Worm (Caenorhabditis elegans) whole organism, young adult: ENCODE data around the gene Y40C5A.4.

Experiments used
- K12H6.12 ChIP-seq: fragments of 200-800 bp; sonication (Bioruptor generic); optimal IDR thresholded peaks from 2 replicates; lab custom pipeline; 2018; ENCODE audit warnings: mild to moderate bottlenecking, missing genetic modification characterization, missing compliant biosample characterization
- cebp-2 ChIP-seq: fragments of 200-800 bp; sonication (Bioruptor generic); IDR thresholded peaks from 2 replicates; pipeline ENCODE4 v1.3.6; 2022; ENCODE audit warnings: missing genetic modification characterization, missing compliant biosample characterization
- dpff-1 ChIP-seq: sonication (generic microtip); optimal IDR thresholded peaks from 2 replicates; lab custom pipeline; 2017; ENCODE audit warnings: mild to moderate bottlenecking, missing genetic modification characterization, missing compliant biosample characterization
- efl-1 ChIP-seq: fragments of 150-350 bp; optimal IDR thresholded peaks from 2 replicates; lab custom pipeline; 2014; ENCODE audit warnings: missing biosample characterization, missing genetic modification reagents, missing genetic modification characterization
- ets-4 ChIP-seq: fragments of 200-800 bp; sonication (Bioruptor generic); optimal IDR thresholded peaks from 2 replicates; lab custom pipeline; 2018; ENCODE audit warnings: mild to moderate bottlenecking, missing genetic modification characterization, missing compliant biosample characterization
- hmg-20 ChIP-seq: fragments of 200-800 bp; sonication (Bioruptor generic); IDR thresholded peaks from 2 replicates; pipeline ENCODE4 v1.3.6; 2022; ENCODE audit warnings: missing genetic modification reagents, missing genetic modification characterization, missing compliant biosample characterization
- let-607 ChIP-seq, 2 experiments: fragments of 200-800 bp in 1 of 2; sonication (Bioruptor generic) in 1 of 2; sonication (generic microtip) in 1 of 2; optimal IDR thresholded peaks; 2 replicates each; lab custom pipeline; 2016 to 2018; ENCODE audit warnings: mild to moderate bottlenecking in 2 of 2, missing compliant biosample characterization in 2 of 2, missing genetic modification characterization in 2 of 2, moderate library complexity in 2 of 2, missing genotype in 1 of 2
- pha-4 ChIP-seq: fragments of 150-350 bp; sonication (generic microtip); optimal IDR thresholded peaks from 2 replicates; lab custom pipeline; 2014; ENCODE audit warnings: missing biosample characterization, missing genetic modification reagents, missing genetic modification characterization
- sea-2 ChIP-seq: fragments of 200-800 bp; sonication (Bioruptor generic); IDR thresholded peaks from 2 replicates; pipeline ENCODE4 v1.3.6; 2022; ENCODE audit warnings: missing genetic modification characterization, missing compliant biosample characterization
- snpc-4 ChIP-seq, 5 experiments: fragments of 150-350 bp in 1 of 5; sonication (generic microtip) in 4 of 5; optimal IDR thresholded peaks; 2 replicates each; lab custom pipeline; 2014 to 2018; ENCODE audit warnings: missing genetic modification characterization in 5 of 5, missing biosample characterization in 3 of 5, antibody characterized with exemption in 2 of 5, mild to moderate bottlenecking in 2 of 5, missing compliant biosample characterization in 2 of 5, missing genotype in 2 of 5, moderate library complexity in 2 of 5, missing genetic modification reagents in 1 of 5
- tbp1 ChIP-seq: fragments of 200-800 bp; sonication (Bioruptor generic); optimal IDR thresholded peaks from 2 replicates; lab custom pipeline; 2018; ENCODE audit warnings: mild to moderate bottlenecking, missing genetic modification characterization, missing compliant biosample characterization
- unc-62 ChIP-seq: fragments of 150-350 bp; optimal IDR thresholded peaks from 2 replicates; lab custom pipeline; 2014; ENCODE audit warnings: missing biosample characterization, missing genetic modification reagents, missing genetic modification characterization

DNA sequence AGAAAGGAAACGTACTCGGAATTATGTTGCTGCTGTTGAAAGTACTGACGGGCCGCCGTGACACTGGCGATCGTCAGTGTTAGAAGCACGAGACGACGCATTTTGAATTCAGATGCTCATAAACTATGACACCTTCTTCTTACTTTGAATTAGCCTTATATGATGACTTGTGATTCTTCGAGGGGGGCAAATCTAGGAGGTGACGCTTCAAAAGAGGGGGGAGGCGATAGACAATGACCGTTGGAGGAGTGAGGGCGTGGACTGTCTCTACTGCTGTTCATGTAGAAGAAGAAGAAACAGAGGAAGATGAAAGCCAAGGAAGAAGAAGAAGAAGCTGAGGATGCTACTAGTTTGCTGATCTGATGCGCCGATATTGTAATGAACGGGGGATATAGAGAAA is 18.2 kb downstream of the Y40C5A.4 start, which contains the start of gene daf-42:
- TF ChIP-seq pha-4 = no peak
- TF ChIP-seq cebp-2 = no peak
- no peak for TF ChIP-seq hmg-20 (GFP tag; lab: Robert Waterston, UW)
- no peak for TF ChIP-seq K12H6.12 (tag; lab: Kevin White, UChicago)
- TF ChIP-seq unc-62 = no peak
- no peak for TF ChIP-seq snpc-4 (GFP tag; optimal IDR thresholded peaks at IDR 0.05; lab: Kevin White, UChicago)
- no peak for TF ChIP-seq snpc-4 (tag; optimal IDR thresholded peaks at IDR 0.05; lab: Kevin White, UChicago)
- no peak for TF ChIP-seq ets-4 (GFP tag; lab: Kevin White, UChicago)
- TF ChIP-seq let-607 (tag; optimal IDR thresholded peaks at IDR 0.05; lab: Kevin White, UChicago) = no peak
- no peak for TF ChIP-seq tbp1 (GFP tag; lab: Kevin White, UChicago)
- TF ChIP-seq sea-2 (GFP tag; lab: Robert Waterston, UW) = no peak
- no peak for TF ChIP-seq dpff-1 (tag; lab: Kevin White, UChicago)
- no peak for TF ChIP-seq efl-1 (GFP tag; lab: Kevin White, UChicago)
